Fruit fly (Drosophila melanogaster) whole organism, prepupa: Measurements from ENCODE around the gene Mondo.

Experiments used
- Blimp-1 ChIP-seq: fragments of 200-800 bp; sonication (Bioruptor generic); optimal IDR thresholded peaks from 3 replicates; lab custom pipeline; 2017; ENCODE audit warnings: missing biosample characterization, missing genetic modification characterization, mild to moderate bottlenecking, moderate library complexity, missing genetic modification reagents
- CG6792 ChIP-seq: fragments of 200-800 bp; sonication (Bioruptor generic); optimal IDR thresholded peaks from 3 replicates; lab custom pipeline; 2016; ENCODE audit warnings: missing biosample characterization, missing genetic modification characterization
- CG8319 ChIP-seq: fragments of 200-800 bp; sonication (Bioruptor generic); optimal IDR thresholded peaks from 3 replicates; lab custom pipeline; 2016; ENCODE audit warnings: missing biosample characterization, missing genetic modification characterization
- Eip75B ChIP-seq: fragments of 200-800 bp; sonication (Bioruptor generic); optimal IDR thresholded peaks from 3 replicates; lab custom pipeline; 2016; ENCODE audit warnings: missing biosample characterization, missing genetic modification characterization
- Lpt ChIP-seq: fragments of 200-800 bp; sonication (Bioruptor generic); optimal IDR thresholded peaks from 3 replicates; lab custom pipeline; 2016; ENCODE audit warnings: missing biosample characterization, missing genetic modification characterization
- achi ChIP-seq: fragments of 200-800 bp; sonication (Bioruptor generic); optimal IDR thresholded peaks from 3 replicates; lab custom pipeline; 2016; ENCODE audit warnings: missing biosample characterization, missing genetic modification characterization
- salr ChIP-seq, 2 experiments: fragments of 200-800 bp; sonication (Bioruptor generic); optimal IDR thresholded peaks; 3 replicates each; lab custom pipeline; 2016 to 2018; ENCODE audit warnings: missing biosample characterization in 2 of 2, missing genetic modification characterization in 2 of 2, mild to moderate bottlenecking in 1 of 2

- no peak for TF ChIP-seq salr (GFP tag; optimal IDR thresholded peaks at IDR 0.05; lab: Kevin White, UChicago)
- no peak for TF ChIP-seq Eip75B (GFP tag; lab: Kevin White, UChicago)
- TF ChIP-seq Lpt (GFP tag; lab: Kevin White, UChicago), result no peak
- TF ChIP-seq CG6792 (GFP tag; lab: Kevin White, UChicago), result no peak
- no peak for TF ChIP-seq Blimp-1
- TF ChIP-seq CG8319 (GFP tag; lab: Kevin White, UChicago), result no peak
- TF ChIP-seq achi, result no peak
Measured at dm6 chr2L:21302064-21302463, 7.8 kb downstream of the Mondo start.
